Worm (Caenorhabditis elegans): ENCODE measurements around the gene odr-8.
"Not testable (repeated sequence)": the region's sequence is repeated elsewhere in the genome, so short reads cannot be mapped to it uniquely, and the experiment has no call there.

Gene odr-8

DNA sequence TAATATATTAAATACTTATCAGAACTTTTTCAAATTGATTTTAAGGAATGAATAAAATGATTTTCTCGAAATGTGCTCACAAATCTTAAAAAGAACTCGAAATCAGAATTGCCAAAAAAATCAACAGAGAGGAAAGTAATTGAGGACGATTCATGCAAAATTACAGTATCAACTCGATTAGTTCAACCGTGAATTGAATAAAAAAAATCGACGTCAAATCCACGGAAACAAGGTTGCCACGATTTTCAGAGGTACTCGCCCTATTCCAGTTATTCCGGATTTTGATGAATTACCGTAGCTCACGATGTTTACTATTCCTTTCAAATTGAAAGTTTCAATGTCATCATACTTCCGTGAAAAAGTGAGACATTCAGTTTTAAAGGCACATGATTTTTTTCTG, 19.9 kb upstream of the odr-8 start, which contains the start of gene F15B10.3:
Gene F15B10.3 (plus strand): TSS at position 301 of the 400 bp plus-strand sequence.
- TF ChIP-seq nhr-129 (tag; optimal IDR thresholded peaks at IDR 0.05) (no peak), aly-2 (tag; optimal IDR thresholded peaks at IDR 0.05) (no peak), crh-2 (tag; optimal IDR thresholded peaks at IDR 0.05) (no peak), R02D3.7 (tag; optimal IDR thresholded peaks at IDR 0.05) (no peak), nhr-11 (tag; optimal IDR thresholded peaks at IDR 0.05) (no peak), nhr-21 (tag; optimal IDR thresholded peaks at IDR 0.05) (no peak), ama-1 (optimal IDR thresholded peaks at IDR 0.05) (no peak), nhr-237 (tag; optimal IDR thresholded peaks at IDR 0.05) (no peak), mdl-1 (tag; optimal IDR thresholded peaks at IDR 0.05) (no peak), ztf-11 (tag; optimal IDR thresholded peaks at IDR 0.05) (no peak), snpc-4 (tag; optimal IDR thresholded peaks at IDR 0.05) (no peak)

DNA sequence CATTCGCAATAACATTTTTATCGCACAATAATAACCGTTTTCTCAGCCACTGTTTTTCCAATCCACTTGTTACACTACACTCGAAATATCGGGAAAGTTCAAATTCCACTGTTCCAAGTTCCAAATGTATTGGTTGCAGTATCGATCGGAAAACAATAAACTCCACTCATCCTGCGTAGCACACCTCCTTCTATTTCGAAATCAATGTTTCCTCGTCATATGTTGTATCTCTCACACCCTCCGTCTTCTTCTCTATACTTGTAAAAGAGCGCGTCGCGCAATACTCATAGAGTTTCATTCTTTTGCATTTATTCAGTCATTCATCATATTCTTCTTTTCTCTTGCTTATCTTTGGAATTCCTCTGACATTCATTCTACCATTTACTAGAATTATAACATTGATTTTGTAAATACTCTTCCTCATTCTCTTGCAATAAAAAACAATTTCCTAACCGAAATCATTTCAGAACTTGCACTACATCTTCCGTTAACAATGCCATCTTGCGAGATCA, 18.8 kb upstream of the odr-8 start, which contains the start of gene sup-36:
Gene sup-36 (plus strand): TSS at position 462 of the 512 bp plus-strand sequence.
- TF ChIP-seq C34F6.9 (tag; optimal IDR thresholded peaks at IDR 0.05) (peak; percentile 51), mdl-1 (tag; optimal IDR thresholded peaks at IDR 0.05) (no peak), nhr-10 (tag; optimal IDR thresholded peaks at IDR 0.05) (no peak), sma-9 (GFP tag; optimal IDR thresholded peaks at IDR 0.05) (peak; percentile 18), sma-9 (tag; optimal IDR thresholded peaks at IDR 0.05) (no peak), nhr-237 (tag; optimal IDR thresholded peaks at IDR 0.05) (no peak), crh-2 (tag; optimal IDR thresholded peaks at IDR 0.05) (peak; percentile 12), nhr-129 (tag; optimal IDR thresholded peaks at IDR 0.05) (peak; percentile 62), gmeb-1 (tag; optimal IDR thresholded peaks at IDR 0.05) (no peak), unc-62 (GFP tag; optimal IDR thresholded peaks at IDR 0.05) (no peak), nhr-23 (tag; optimal IDR thresholded peaks at IDR 0.05) (no peak), unc-55 (GFP tag; optimal IDR thresholded peaks at IDR 0.05) (peak; percentile 74), fos-1 (tag; optimal IDR thresholded peaks at IDR 0.05) (peak; percentile 47), lin-13 (GFP tag; optimal IDR thresholded peaks at IDR 0.05) (no peak), blmp-1 (tag; optimal IDR thresholded peaks at IDR 0.05; ENCODE audit: insufficient read depth) (no peak)

- no peak for TF ChIP-seq nhr-10 (tag; optimal IDR thresholded peaks at IDR 0.05)
- no peak for TF ChIP-seq R02D3.7 (tag; optimal IDR thresholded peaks at IDR 0.05)
- no peak for TF ChIP-seq skn-1 (tag; optimal IDR thresholded peaks at IDR 0.05)
- TF ChIP-seq ceh-16 (tag; optimal IDR thresholded peaks at IDR 0.05), result no peak
- no peak for TF ChIP-seq sem-4 (tag; optimal IDR thresholded peaks at IDR 0.05)
- TF ChIP-seq lin-13 (GFP tag; optimal IDR thresholded peaks at IDR 0.05), result no peak
- no peak for TF ChIP-seq sma-9 (GFP tag; optimal IDR thresholded peaks at IDR 0.05)
- no peak for TF ChIP-seq sma-9 (tag; optimal IDR thresholded peaks at IDR 0.05)
- TF ChIP-seq snpc-4 (tag; optimal IDR thresholded peaks at IDR 0.05), result no peak
- TF ChIP-seq ztf-11 (tag; optimal IDR thresholded peaks at IDR 0.05), result no peak
- TF ChIP-seq dmd-4 (tag; optimal IDR thresholded peaks at IDR 0.05), result no peak
- TF ChIP-seq aly-2 (tag; optimal IDR thresholded peaks at IDR 0.05), result no peak
- no peak for TF ChIP-seq unc-62 (GFP tag; optimal IDR thresholded peaks at IDR 0.05)
- TF ChIP-seq ztf-1 (GFP tag; conservative IDR thresholded peaks at IDR 0.05), result no peak
- TF ChIP-seq egl-27 (tag; optimal IDR thresholded peaks at IDR 0.05), result no peak
- no peak for TF ChIP-seq ztf-4 (tag; optimal IDR thresholded peaks at IDR 0.05)
- no peak for TF ChIP-seq elt-1 (tag; optimal IDR thresholded peaks at IDR 0.05)
- TF ChIP-seq unc-39 (tag; optimal IDR thresholded peaks at IDR 0.05), result no peak
- TF ChIP-seq nhr-21 (tag; optimal IDR thresholded peaks at IDR 0.05), result no peak
- no peak for TF ChIP-seq nhr-25 (tag; optimal IDR thresholded peaks at IDR 0.05)
- no peak for TF ChIP-seq ceh-82 (tag; optimal IDR thresholded peaks at IDR 0.05)
Measured at ce11 chrIV:6599447-6599846, 16.9 kb upstream of the odr-8 start, which contains the start of gene F38A5.8. Gene F38A5.8, plus strand, starts transcription at chrIV:6599747.

- TF ChIP-seq R02D3.7 (tag; optimal IDR thresholded peaks at IDR 0.05); crh-2 (tag; optimal IDR thresholded peaks at IDR 0.05); blmp-1 (tag; optimal IDR thresholded peaks at IDR 0.05; ENCODE audit: insufficient read depth): not testable (repeated sequence)
Measured at ce11 chrIV:6598740-6599139, 16.2 kb upstream of the odr-8 start, which contains the start of gene nspb-5. Gene nspb-5, plus strand, starts transcription at chrIV:6599040.

DNA sequence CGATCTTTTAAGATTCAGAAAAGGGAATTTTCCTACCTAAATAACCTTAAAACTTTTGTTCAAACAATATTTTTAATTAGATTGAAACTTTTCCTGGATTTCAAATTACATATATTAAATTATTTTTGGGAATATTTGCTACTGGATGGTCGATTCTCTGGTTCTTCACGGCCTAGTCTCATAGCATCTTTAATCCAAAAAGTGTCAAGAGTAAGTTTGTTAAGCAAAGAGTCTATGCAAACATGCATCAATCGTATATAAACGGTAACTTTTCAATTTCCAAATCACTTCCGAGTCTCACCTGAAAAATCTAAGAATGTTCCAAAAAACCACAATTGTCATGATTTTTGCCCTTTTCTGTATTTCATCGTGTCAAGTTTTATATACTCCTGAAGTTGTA, 15.4 kb upstream of the odr-8 start, which contains the start of gene nspb-4:
Gene nspb-4 (plus strand): TSS at position 301 of the 400 bp plus-strand sequence.
- not testable (repeated sequence) for TF ChIP-seq fos-1, dmd-4, zag-1 (tag; optimal IDR thresholded peaks at IDR 0.05)

Data from whole organism, L2 larva.